Worm (Caenorhabditis elegans): Measurements from ENCODE around the gene gst-4.
A peak's percentile ranks its signal among the peaks of the same experiment; 100 is the strongest.

Gene gst-4

DNA sequence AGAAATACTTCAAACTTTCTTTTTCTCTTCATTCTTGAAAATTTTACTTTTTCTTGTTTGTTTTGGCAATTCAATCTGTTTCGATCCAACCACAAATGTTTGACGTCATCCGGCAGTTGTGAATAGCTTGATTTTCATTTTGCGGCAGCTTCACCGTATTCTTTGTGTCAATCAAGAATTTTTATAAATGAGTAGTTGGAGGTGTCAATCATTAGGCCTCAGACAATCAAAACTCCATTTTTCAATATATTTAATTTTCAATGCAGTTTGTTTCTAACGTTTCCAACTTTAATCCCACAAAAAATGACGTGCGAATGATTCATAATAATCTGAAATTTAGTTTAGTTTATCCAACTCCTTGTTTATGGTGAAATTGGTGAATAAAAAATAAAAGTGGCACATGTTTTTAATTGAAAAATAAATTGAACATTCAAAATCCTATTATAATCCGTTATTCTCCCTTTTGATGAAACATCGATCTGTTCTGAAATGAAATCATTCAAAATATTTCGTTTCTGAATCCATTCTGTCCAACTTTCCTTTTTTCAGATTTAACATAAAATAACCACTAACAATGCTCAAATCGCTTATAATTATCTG, 15.6 kb downstream of the gst-4 start, which contains the start of gene ttr-53:
Gene ttr-53, plus strand, starts transcription at position 550 of the 600 bp plus-strand sequence.
- TF ChIP-seq attf-4 (tag; optimal IDR thresholded peaks at IDR 0.05) (no peak), hlh-30 (tag; optimal IDR thresholded peaks at IDR 0.05; ENCODE audit: insufficient read depth) (no peak), unc-62 (GFP tag; optimal IDR thresholded peaks at IDR 0.05 in 1 of 2) (no peak), unc-62 (tag; optimal IDR thresholded peaks at IDR 0.05) (no peak), snpc-1.2 (GFP tag; IDR thresholded peaks at IDR 0.05) (no peak), dmd-6 (GFP tag; IDR thresholded peaks at IDR 0.05) (0 out of 2 replicates have a peak, but pooled peaks have one; percentile 11), zip-11 (GFP tag; IDR thresholded peaks at IDR 0.05) (no peak), lsy-2 (tag; optimal IDR thresholded peaks at IDR 0.05) (no peak), F37D6.2 (tag; optimal IDR thresholded peaks at IDR 0.05) (no peak), hif-1 (tag; optimal IDR thresholded peaks at IDR 0.05) (no peak), mxl-2 (GFP tag; conservative IDR thresholded peaks at IDR 0.05) (no peak), ceh-82 (tag; optimal IDR thresholded peaks at IDR 0.05) (no peak), fkh-10 (GFP tag; optimal IDR thresholded peaks at IDR 0.05) (no peak), aha-1 (tag) (peak; percentile 30), spr-3 (GFP tag; optimal IDR thresholded peaks at IDR 0.05) (no peak), rbr-2 (tag; optimal IDR thresholded peaks at IDR 0.05) (no peak), lin-38 (GFP tag; IDR thresholded peaks at IDR 0.05) (no peak)

- TF ChIP-seq daf-19 (GFP tag; conservative IDR thresholded peaks at IDR 0.05) (0 out of 2 replicates have a peak, but pooled peaks have one; percentile 13), zag-1 (tag; optimal IDR thresholded peaks at IDR 0.05) (no peak), cey-2 (tag; optimal IDR thresholded peaks at IDR 0.05; ENCODE audit: borderline replicate concordance, insufficient read depth) (no peak)
Observed at ce11 chrIV:10161706-10162105, 19.7 kb downstream of the gst-4 start, which contains the start of gene pps-1. pps-1 (plus strand) TSS chrIV:10162006.

DNA sequence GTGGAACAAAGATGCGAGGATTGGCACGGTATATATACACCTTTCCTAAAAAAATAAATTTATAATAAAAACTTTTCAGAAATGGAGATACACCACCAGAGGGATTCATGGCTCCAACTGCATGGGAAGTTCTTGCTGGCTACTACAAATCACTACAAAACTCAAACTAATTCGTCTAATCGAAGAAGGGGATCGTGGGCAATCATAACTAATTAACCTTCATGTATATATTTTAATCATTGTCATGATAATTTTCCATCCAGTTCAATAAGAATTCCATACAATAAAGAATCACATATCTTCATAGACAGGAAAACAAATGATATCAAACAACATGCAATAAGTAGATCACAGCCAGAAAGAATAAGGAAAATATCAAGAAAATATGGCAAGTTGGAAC, 22.1 kb downstream of the gst-4 start:
- no peak for TF ChIP-seq nhr-48 (tag; optimal IDR thresholded peaks at IDR 0.05)
- peak; percentile 28; the same call in 1 of the 2 replicates for TF ChIP-seq lin-38 (GFP tag; IDR thresholded peaks at IDR 0.05)
- no peak for TF ChIP-seq unc-62 (GFP tag; optimal IDR thresholded peaks at IDR 0.05 in 1 of 2)
- no peak for TF ChIP-seq unc-62 (tag; optimal IDR thresholded peaks at IDR 0.05)

DNA sequence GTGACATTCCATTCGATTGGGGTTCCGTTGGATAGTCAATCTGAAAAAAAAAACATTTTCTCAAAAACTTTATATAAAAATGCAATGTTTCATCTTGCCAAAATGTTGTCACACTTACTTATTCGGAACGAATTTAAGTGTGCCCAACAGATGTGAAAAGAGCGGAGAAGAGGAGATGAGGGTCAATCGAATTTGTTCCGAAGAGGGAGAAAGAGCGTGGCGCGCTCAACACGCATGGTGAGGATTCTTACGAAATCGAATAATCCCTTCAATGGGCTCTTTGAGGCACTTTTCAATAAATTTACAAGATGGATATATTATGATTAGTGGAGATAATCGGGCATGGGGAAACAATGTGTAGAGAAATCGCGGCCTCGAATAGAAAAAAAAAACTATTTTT, 28.8 kb downstream of the gst-4 start:
- TF ChIP-seq Y48G9A.11 (GFP tag; IDR thresholded peaks at IDR 0.05), result no peak
- TF ChIP-seq gei-8 (GFP tag; optimal IDR thresholded peaks at IDR 0.05), result no peak
- TF ChIP-seq aha-1 (tag), result peak; percentile 20
- TF ChIP-seq ctbp-1 (GFP tag; IDR thresholded peaks at IDR 0.05), result no peak
- TF ChIP-seq fkh-10 (GFP tag; optimal IDR thresholded peaks at IDR 0.05), result peak; percentile 79
- peak; percentile 92 for TF ChIP-seq ces-1 (GFP tag; optimal IDR thresholded peaks at IDR 0.05)

- TF ChIP-seq sdz-12 (GFP tag; optimal IDR thresholded peaks at IDR 0.05) (no peak), nhr-76 (tag; optimal IDR thresholded peaks at IDR 0.05) (no peak), daf-16 (GFP tag; optimal IDR thresholded peaks at IDR 0.05) (no peak), daf-16 (tag; optimal IDR thresholded peaks at IDR 0.05) (no peak), T26A8.4 (GFP tag; IDR thresholded peaks at IDR 0.05) (no peak), cey-2 (tag; optimal IDR thresholded peaks at IDR 0.05; ENCODE audit: borderline replicate concordance, insufficient read depth) (no peak), dmd-8 (GFP tag; IDR thresholded peaks at IDR 0.05) (no peak), hmg-1.1 (GFP tag; IDR thresholded peaks at IDR 0.05) (no peak), aly-2 (tag; optimal IDR thresholded peaks at IDR 0.05) (no peak), lin-29 (GFP tag; IDR thresholded peaks at IDR 0.05) (no peak), saeg-2 (GFP tag; IDR thresholded peaks at IDR 0.05) (no peak), ceh-28 (tag; optimal IDR thresholded peaks at IDR 0.05) (no peak), tag-97 (GFP tag; IDR thresholded peaks at IDR 0.05) (no peak), F49E8.2 (tag; optimal IDR thresholded peaks at IDR 0.05; ENCODE audit: borderline replicate concordance) (no peak), tra-1 (GFP tag; IDR thresholded peaks at IDR 0.05) (no peak), nhr-42 (GFP tag; IDR thresholded peaks at IDR 0.05) (no peak), nhr-41 (GFP tag; IDR thresholded peaks at IDR 0.05) (no peak), ceh-32 (tag; optimal IDR thresholded peaks at IDR 0.05; ENCODE audit: poor library complexity) (no peak), ces-1 (GFP tag; optimal IDR thresholded peaks at IDR 0.05) (no peak)
Observed at ce11 chrIV:10174328-10174727, 32.3 kb downstream of the gst-4 start, which contains the start of gene pxf-1. pxf-1 (minus strand) TSS chrIV:10174341.
